Fruit fly (Drosophila melanogaster) whole organism, embryonic: Measurements from ENCODE around the gene Nopp140.

Experiments
- Aef1 ChIP-seq: fragments of 200-800 bp; sonication (Bioruptor generic); IDR thresholded peaks from 3 replicates; pipeline ENCODE4 v1.3.6; 2022; ENCODE audit warnings: missing biosample characterization, missing genetic modification characterization
- Atf-2 ChIP-seq: fragments of 200-800 bp; sonication (Bioruptor generic); optimal IDR thresholded peaks from 2 replicates; lab custom pipeline; 2016; ENCODE audit warnings: missing biosample characterization, missing genetic modification characterization
- B-H1 ChIP-seq: fragments of 200-800 bp; sonication (Bioruptor generic); IDR thresholded peaks from 3 replicates; pipeline ENCODE4 v1.3.6; 2022; ENCODE audit warnings: missing biosample characterization, missing genetic modification characterization
- CG10321 ChIP-seq: fragments of 200-800 bp; sonication (Bioruptor generic); IDR thresholded peaks from 2 replicates; pipeline ENCODE4 v1.3.6; 2022; ENCODE audit warnings: missing biosample characterization, missing genetic modification characterization
- CG12659 ChIP-seq: fragments of 200-800 bp; sonication (Bioruptor generic); optimal IDR thresholded peaks from 3 replicates; lab custom pipeline; 2017; ENCODE audit warnings: mild to moderate bottlenecking, missing biosample characterization, missing genetic modification reagents, missing genetic modification characterization
- CG16779 ChIP-seq: fragments of 200-800 bp; sonication (Bioruptor generic); IDR thresholded peaks from 2 replicates; pipeline ENCODE4 v1.3.6; 2022; ENCODE audit warnings: missing biosample characterization, missing genetic modification characterization
- CG16863 ChIP-seq: fragments of 200-800 bp; sonication (Bioruptor generic); optimal IDR thresholded peaks from 3 replicates; lab custom pipeline; 2016; ENCODE audit warnings: missing biosample characterization, missing genetic modification characterization
- CG17912 ChIP-seq: fragments of 200-800 bp; sonication (Bioruptor generic); optimal IDR thresholded peaks from 2 replicates; lab custom pipeline; 2018; ENCODE audit warnings: missing biosample characterization, mild to moderate bottlenecking, missing genetic modification characterization
- CG18011 ChIP-seq: fragments of 200-800 bp; sonication (Bioruptor generic); optimal IDR thresholded peaks from 2 replicates; lab custom pipeline; 2017; ENCODE audit warnings: missing biosample characterization, missing genetic modification characterization, mild to moderate bottlenecking, moderate library complexity, missing genotype
- CG18599 ChIP-seq: fragments of 200-800 bp; sonication (Bioruptor generic); optimal IDR thresholded peaks from 3 replicates; lab custom pipeline; 2017; ENCODE audit warnings: missing biosample characterization, missing genetic modification characterization, mild to moderate bottlenecking, moderate library complexity, missing genetic modification reagents
- CG2116 ChIP-seq: fragments of 200-800 bp; sonication (Bioruptor generic); optimal IDR thresholded peaks from 3 replicates; lab custom pipeline; 2018; ENCODE audit warnings: missing biosample characterization, mild to moderate bottlenecking, missing genetic modification characterization
- CG2202 ChIP-seq: fragments of 200-800 bp; sonication (Bioruptor generic); optimal IDR thresholded peaks from 2 replicates; lab custom pipeline; 2018; ENCODE audit warnings: missing biosample characterization, mild to moderate bottlenecking, missing genetic modification characterization
- CG33557 ChIP-seq: fragments of 200-800 bp; sonication (Bioruptor generic); optimal IDR thresholded peaks from 2 replicates; lab custom pipeline; 2019; ENCODE audit warnings: missing biosample characterization, mild to moderate bottlenecking, missing genetic modification characterization, moderate library complexity
- CG3407 ChIP-seq: fragments of 200-800 bp; sonication (Bioruptor generic); optimal IDR thresholded peaks from 2 replicates; lab custom pipeline; 2018; ENCODE audit warnings: missing biosample characterization, mild to moderate bottlenecking, missing genetic modification characterization
- CG3726 ChIP-seq: fragments of 200-800 bp; sonication (Bioruptor generic); IDR thresholded peaks from 3 replicates; pipeline ENCODE4, ENCODE4 v1.3.6; 2022; ENCODE audit warnings: missing biosample characterization, missing genetic modification characterization
- CG3838 ChIP-seq: fragments of 200-800 bp; sonication (Bioruptor generic); optimal IDR thresholded peaks from 3 replicates; lab custom pipeline; 2016; ENCODE audit warnings: missing biosample characterization, missing genetic modification characterization
- CG4617 ChIP-seq: fragments of 200-800 bp; sonication (Bioruptor generic); optimal IDR thresholded peaks from 3 replicates; lab custom pipeline; 2016; ENCODE audit warnings: missing biosample characterization, missing genetic modification characterization, borderline replicate concordance
- CG6654 ChIP-seq: fragments of 200-800 bp; sonication (Bioruptor generic); optimal IDR thresholded peaks from 2 replicates; lab custom pipeline; 2017; ENCODE audit warnings: missing biosample characterization, mild to moderate bottlenecking, missing genetic modification characterization
- CG8388 ChIP-seq: fragments of 200-800 bp; sonication (Bioruptor generic); optimal IDR thresholded peaks from 2 replicates; lab custom pipeline; 2019; ENCODE audit warnings: missing biosample characterization, mild to moderate bottlenecking, missing genetic modification characterization, moderate library complexity
- CG8478 ChIP-seq: fragments of >200 bp; optimal IDR thresholded peaks from 2 replicates; lab custom pipeline; 2018
- CG9437 ChIP-seq: fragments of 200-800 bp; sonication (Bioruptor generic); optimal IDR thresholded peaks from 2 replicates; lab custom pipeline; 2018; ENCODE audit warnings: missing biosample characterization, mild to moderate bottlenecking, missing genetic modification characterization
- CHES-1-like ChIP-seq: fragments of 200-800 bp; sonication (Bioruptor generic); optimal IDR thresholded peaks from 2 replicates; lab custom pipeline; 2016; ENCODE audit warnings: missing biosample characterization, missing genetic modification characterization
- D19B ChIP-seq: fragments of 200-800 bp; sonication (Bioruptor generic); optimal IDR thresholded peaks from 2 replicates; lab custom pipeline; 2017; ENCODE audit warnings: missing biosample characterization, mild to moderate bottlenecking, missing genetic modification characterization
- Dfd ChIP-seq, 2 experiments: fragments of >200 bp; optimal IDR thresholded peaks; 2 replicates each; lab custom pipeline; 2017; ENCODE audit warnings: missing biosample characterization in 2 of 2, missing genetic modification characterization in 2 of 2
- E2f2 ChIP-seq: fragments of 200-800 bp; sonication (Bioruptor generic); IDR thresholded peaks from 2 replicates; pipeline ENCODE4 v1.3.6; 2022; ENCODE audit warnings: missing biosample characterization, missing genetic modification characterization
- Eip74EF ChIP-seq, 2 experiments: fragments of 200-800 bp in 1 of 2; fragments of >200 bp in 1 of 2; sonication (Bioruptor generic) in 1 of 2; optimal IDR thresholded peaks; 2 replicates each; lab custom pipeline; 2017 to 2019; ENCODE audit warnings: missing biosample characterization in 2 of 2, missing genetic modification characterization in 2 of 2, mild to moderate bottlenecking in 1 of 2, moderate library complexity in 1 of 2
- Gug ChIP-seq: fragments of 200-800 bp; sonication (Bioruptor generic); IDR thresholded peaks from 4 replicates; pipeline ENCODE4 v1.3.6; 2022; ENCODE audit warnings: missing biosample characterization, missing genetic modification characterization
- HmgZ ChIP-seq: fragments of 200-800 bp; sonication (Bioruptor generic); optimal IDR thresholded peaks from 2 replicates; lab custom pipeline; 2018; ENCODE audit warnings: missing biosample characterization, mild to moderate bottlenecking, missing genetic modification characterization
- Kr ChIP-seq: fragments of 200-800 bp; sonication (Bioruptor generic); optimal IDR thresholded peaks from 2 replicates; lab custom pipeline; 2017; ENCODE audit warnings: missing biosample characterization, mild to moderate bottlenecking, missing genetic modification characterization
- NC2α ChIP-seq: fragments of 200-800 bp; sonication (Bioruptor generic); optimal IDR thresholded peaks from 2 replicates; lab custom pipeline; 2016; ENCODE audit warnings: missing biosample characterization, missing genetic modification characterization
- Opbp ChIP-seq: fragments of 200-800 bp; sonication (Bioruptor generic); IDR thresholded peaks from 3 replicates; pipeline ENCODE4 v1.3.6; 2022; ENCODE audit warnings: missing biosample characterization, missing genetic modification characterization; ENCODE audit not compliant: partially characterized antibody
- Sin3A ChIP-seq: fragments of >200 bp; optimal IDR thresholded peaks from 2 replicates; lab custom pipeline; 2018
- Xbp1 ChIP-seq: fragments of 200-800 bp; sonication (Bioruptor generic); optimal IDR thresholded peaks from 3 replicates; lab custom pipeline; 2016; ENCODE audit warnings: missing biosample characterization, mild to moderate bottlenecking, missing genetic modification characterization
- amos ChIP-seq: fragments of 200-800 bp; sonication (Bioruptor generic); IDR thresholded peaks from 2 replicates; pipeline ENCODE4 v1.3.6; 2022; ENCODE audit warnings: missing biosample characterization, missing genetic modification characterization; ENCODE audit not compliant: partially characterized antibody
- bab2 ChIP-seq: fragments of 200-800 bp; sonication (Bioruptor generic); optimal IDR thresholded peaks from 2 replicates; lab custom pipeline; 2016; ENCODE audit warnings: missing biosample characterization, missing genetic modification characterization
- chinmo ChIP-seq: fragments of 200-800 bp; sonication (Bioruptor generic); IDR thresholded peaks from 4 replicates; pipeline ENCODE4 v1.3.6; 2022; ENCODE audit warnings: missing biosample characterization, missing genetic modification characterization; ENCODE audit not compliant: partially characterized antibody
- ewg ChIP-seq: fragments of 200-800 bp; sonication (Bioruptor generic); optimal IDR thresholded peaks from 3 replicates; lab custom pipeline; 2017; ENCODE audit warnings: mild to moderate bottlenecking, missing biosample characterization, missing genetic modification reagents, missing genetic modification characterization
- fd102C ChIP-seq: fragments of 200-800 bp; sonication (Bioruptor generic); optimal IDR thresholded peaks from 2 replicates; lab custom pipeline; 2018; ENCODE audit warnings: missing biosample characterization, mild to moderate bottlenecking, missing genetic modification characterization, moderate library complexity
- fru ChIP-seq: fragments of >200 bp; optimal IDR thresholded peaks from 2 replicates; lab custom pipeline; 2017
- her ChIP-seq: fragments of 200-800 bp; sonication (Bioruptor generic); optimal IDR thresholded peaks from 2 replicates; lab custom pipeline; 2016; ENCODE audit warnings: missing biosample characterization, missing genetic modification characterization
- insv ChIP-seq, 2 experiments: fragments of 200-800 bp; sonication (Bioruptor generic); optimal IDR thresholded peaks; 3 replicates each; lab custom pipeline; 2016 to 2018; ENCODE audit warnings: missing biosample characterization in 2 of 2, missing genetic modification characterization in 2 of 2
- lbe ChIP-seq: fragments of 200-800 bp; sonication (Bioruptor generic); optimal IDR thresholded peaks from 2 replicates; lab custom pipeline; 2016; ENCODE audit warnings: missing biosample characterization, mild to moderate bottlenecking, missing genetic modification characterization
- mld ChIP-seq: fragments of 200-800 bp; sonication (Bioruptor generic); IDR thresholded peaks from 3 replicates; pipeline ENCODE4 v1.3.6; 2022; ENCODE audit warnings: missing biosample characterization, missing genetic modification characterization; ENCODE audit not compliant: partially characterized antibody
- nmo ChIP-seq: fragments of 200-800 bp; sonication (Bioruptor generic); optimal IDR thresholded peaks from 2 replicates; lab custom pipeline; 2018; ENCODE audit warnings: missing biosample characterization, mild to moderate bottlenecking, missing genetic modification characterization, moderate library complexity
- oc ChIP-seq: fragments of 200-800 bp; sonication (Bioruptor generic); optimal IDR thresholded peaks from 2 replicates; lab custom pipeline; 2018; ENCODE audit warnings: missing biosample characterization, mild to moderate bottlenecking, missing genetic modification characterization, moderate library complexity
- pzg ChIP-seq: fragments of 200-800 bp; sonication (Bioruptor generic); optimal IDR thresholded peaks from 3 replicates; lab custom pipeline; 2018; ENCODE audit warnings: missing biosample characterization, mild to moderate bottlenecking, missing genetic modification characterization, moderate library complexity
- sc ChIP-seq, 3 experiments: fragments of >200 bp in 2 of 3; fragments of 200-800 bp in 1 of 3; sonication (Bioruptor generic) in 1 of 3; optimal IDR thresholded peaks; 2 replicates in 2 of 3; 3 replicates in 1 of 3; lab custom pipeline; 2017; ENCODE audit warnings: mild to moderate bottlenecking in 1 of 3, missing biosample characterization in 1 of 3, missing genetic modification characterization in 1 of 3, missing genetic modification reagents in 1 of 3
- slbo ChIP-seq: fragments of 200-800 bp; sonication (Bioruptor generic); IDR thresholded peaks from 2 replicates; pipeline ENCODE4 v1.3.6; 2022; ENCODE audit warnings: missing biosample characterization, missing genetic modification characterization
- sqz ChIP-seq: fragments of 200-800 bp; sonication (Bioruptor generic); optimal IDR thresholded peaks from 3 replicates; lab custom pipeline; 2018; ENCODE audit warnings: missing biosample characterization, mild to moderate bottlenecking, missing genetic modification characterization
- vvl ChIP-seq: fragments of 200-800 bp; sonication (Bioruptor generic); IDR thresholded peaks from 2 replicates; pipeline ENCODE4 v1.3.6; 2022; ENCODE audit warnings: missing biosample characterization, missing genetic modification characterization
- yki ChIP-seq: fragments of >200 bp; optimal IDR thresholded peaks from 3 replicates; lab custom pipeline; 2018

The Nopp140 gene

DNA sequence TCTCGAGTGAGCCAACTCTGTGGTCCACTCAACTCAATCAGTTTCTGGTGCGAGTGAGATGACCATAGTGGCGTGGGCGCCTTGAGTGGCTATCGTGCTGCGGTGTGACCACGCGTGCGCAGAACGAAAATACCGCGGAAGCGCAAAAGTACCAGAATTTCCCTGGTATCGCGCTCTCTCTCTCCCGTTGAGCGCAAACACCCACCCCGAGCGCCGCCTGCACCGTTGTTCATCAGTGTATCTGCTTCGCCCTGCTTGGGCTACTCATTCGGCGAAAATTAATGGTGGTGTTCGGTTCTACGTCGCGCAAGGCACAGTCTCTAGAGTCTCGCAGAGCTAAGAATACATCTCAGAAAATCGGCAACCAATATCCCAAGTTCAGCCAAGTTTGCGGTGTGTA is 46.8 kb downstream of the Nopp140 start (continued):
- TF ChIP-seq CG3407 (no peak), NC2α (GFP tag; lab: Kevin White, UChicago) (no peak), CG2202 (no peak), Aef1 (no peak), amos (GFP tag; lab: Robert Waterston, UW) (peak; percentile 86), her (GFP tag; lab: Kevin White, UChicago) (peak; percentile 59), sc (optimal IDR thresholded peaks at IDR 0.05; lab: Kevin White, UChicago) (no peak), sc (GFP tag; optimal IDR thresholded peaks at IDR 0.05; lab: Kevin White, UChicago) (no peak), CG10321 (peak; percentile 96), vvl (no peak; the same call in 1 of the 2 replicates), D19B (peak; percentile 16), CG12659 (GFP tag; lab: Kevin White, UChicago) (peak; percentile 49), Dfd (GFP tag; optimal IDR thresholded peaks at IDR 0.05; lab: Kevin White, UChicago) (no peak), fd102C (no peak), chinmo (GFP tag; lab: Robert Waterston, UW) (peak; percentile 97), Opbp (GFP tag; lab: Robert Waterston, UW) (peak; percentile 86), lbe (GFP tag; lab: Kevin White, UChicago) (peak; percentile 60), nmo (GFP tag; lab: Kevin White, UChicago) (no peak), CG8478 (peak; percentile 75), insv (GFP tag; optimal IDR thresholded peaks at IDR 0.05; lab: Kevin White, UChicago) (peak in 1 of 2 experiments; percentile 85), yki (peak; percentile 15), sqz (GFP tag; lab: Kevin White, UChicago) (no peak), HmgZ (tag; lab: Kevin White, UChicago) (peak; percentile 61), pzg (GFP tag; lab: Kevin White, UChicago) (peak; percentile 68), CG33557 (GFP tag; lab: Kevin White, UChicago) (peak; percentile 54), CG8388 (GFP tag; lab: Kevin White, UChicago) (no peak), Eip74EF (GFP tag; optimal IDR thresholded peaks at IDR 0.05; lab: Kevin White, UChicago) (peak in 1 of 2 experiments; percentile 33), Sin3A (lab: Kevin White, UChicago) (no peak), CG2116 (GFP tag; lab: Kevin White, UChicago) (peak; percentile 13), CG18599 (GFP tag; lab: Kevin White, UChicago) (peak; percentile 61), mld (GFP tag; lab: Robert Waterston, UW) (peak; percentile 67; the same call in 2 of the 3 replicates), bab2 (GFP tag; lab: Kevin White, UChicago) (no peak), CG17912 (GFP tag; lab: Kevin White, UChicago) (peak; percentile 3), oc (tag; lab: Kevin White, UChicago) (no peak), ewg (peak; percentile 93), CG9437 (GFP tag; lab: Kevin White, UChicago) (no peak), CG4617 (GFP tag; lab: Kevin White, UChicago) (peak; percentile 27), Gug (no peak), slbo (GFP tag; lab: Robert Waterston, UW) (peak; percentile 37), CG3838 (GFP tag; lab: Kevin White, UChicago) (no peak), CG16863 (no peak), B-H1 (GFP tag; lab: Robert Waterston, UW) (no peak), CHES-1-like (peak; percentile 2), Atf-2 (GFP tag; lab: Kevin White, UChicago) (no peak), CG16779 (GFP tag; lab: Robert Waterston, UW) (no peak), Kr (no peak), fru (lab: Kevin White, UChicago) (no peak), CG18011 (no peak), E2f2 (GFP tag; lab: Robert Waterston, UW) (peak; percentile 48; the same call in 1 of the 2 replicates), Xbp1 (no peak), CG6654 (GFP tag; lab: Kevin White, UChicago) (no peak), CG3726 (GFP tag; lab: Robert Waterston, UW) (no peak)
